Fruit fly (Drosophila melanogaster): Measurements from ENCODE around the gene CecB.

- TF ChIP-seq insv (optimal IDR thresholded peaks at IDR 0.05): no peak
- no peak for TF ChIP-seq h (optimal IDR thresholded peaks at IDR 0.05)
- TF ChIP-seq psq (optimal IDR thresholded peaks at IDR 0.05): no peak
Observed at dm6 chr3R:30166159-30166784, 47.3 kb downstream of the CecB start, which contains the start of gene VhaAC45RP.
